Fruit fly (Drosophila melanogaster) whole organism, embryonic: ENCODE data around the gene ast.
A peak's percentile ranks its signal among the peaks of the same experiment; 100 is the strongest.

Experiments used
- Antp ChIP-seq: fragments of 200-800 bp; sonication (Bioruptor generic); optimal IDR thresholded peaks from 3 replicates; lab custom pipeline; 2016; ENCODE audit warnings: missing biosample characterization, missing genetic modification characterization
- Awh ChIP-seq: fragments of 200-800 bp; sonication (Bioruptor generic); IDR thresholded peaks from 2 replicates; pipeline ENCODE4, ENCODE4 v1.3.6; 2022; ENCODE audit warnings: missing biosample characterization, missing genetic modification characterization
- BtbVII ChIP-seq: fragments of 200-800 bp; sonication (Bioruptor generic); optimal IDR thresholded peaks from 3 replicates; lab custom pipeline; 2017; ENCODE audit warnings: missing biosample characterization, mild to moderate bottlenecking, missing genetic modification characterization
- CG1024 ChIP-seq: fragments of 200-800 bp; sonication (Bioruptor generic); IDR thresholded peaks from 2 replicates; pipeline ENCODE4 v1.3.6; 2022; ENCODE audit warnings: missing biosample characterization, missing genetic modification characterization
- CG10431 ChIP-seq: fragments of 200-800 bp; sonication (Bioruptor generic); optimal IDR thresholded peaks from 3 replicates; lab custom pipeline; 2018; ENCODE audit warnings: missing biosample characterization, mild to moderate bottlenecking, missing genetic modification characterization
- CG12155 ChIP-seq: fragments of 200-800 bp; sonication (Bioruptor generic); optimal IDR thresholded peaks from 3 replicates; lab custom pipeline; 2016; ENCODE audit warnings: missing biosample characterization, missing genetic modification characterization
- CG13894 ChIP-seq: fragments of 200-800 bp; sonication (Bioruptor generic); optimal IDR thresholded peaks from 3 replicates; lab custom pipeline; 2018; ENCODE audit warnings: missing biosample characterization, mild to moderate bottlenecking, missing genetic modification characterization, moderate library complexity
- CG14965 ChIP-seq: fragments of 200-800 bp; sonication (Bioruptor generic); optimal IDR thresholded peaks from 2 replicates; lab custom pipeline; 2016; ENCODE audit warnings: missing biosample characterization, missing genetic modification characterization, borderline replicate concordance
- CG1529 ChIP-seq: fragments of 200-800 bp; sonication (Bioruptor generic); optimal IDR thresholded peaks from 3 replicates; lab custom pipeline; 2018; ENCODE audit warnings: missing biosample characterization, missing genetic modification characterization
- CG17385 ChIP-seq: fragments of 200-800 bp; sonication (Bioruptor generic); optimal IDR thresholded peaks from 3 replicates; lab custom pipeline; 2018; ENCODE audit warnings: missing biosample characterization, mild to moderate bottlenecking, missing genetic modification characterization
- CG18619 ChIP-seq: fragments of 200-800 bp; sonication (Bioruptor generic); optimal IDR thresholded peaks from 3 replicates; lab custom pipeline; 2017; ENCODE audit warnings: missing biosample characterization, mild to moderate bottlenecking, missing genetic modification characterization
- CG2678 ChIP-seq: fragments of 200-800 bp; sonication (Bioruptor generic); optimal IDR thresholded peaks from 3 replicates; lab custom pipeline; 2019; ENCODE audit warnings: missing biosample characterization, mild to moderate bottlenecking, missing genetic modification characterization, moderate library complexity
- CG33213 ChIP-seq: fragments of 200-800 bp; sonication (Bioruptor generic); optimal IDR thresholded peaks from 3 replicates; lab custom pipeline; 2016; ENCODE audit warnings: missing biosample characterization, missing genetic modification characterization
- CG3995 ChIP-seq: fragments of 200-800 bp; sonication (Bioruptor generic); optimal IDR thresholded peaks from 3 replicates; lab custom pipeline; 2016; ENCODE audit warnings: missing biosample characterization, missing genetic modification characterization
- CG6175 ChIP-seq: fragments of 200-800 bp; sonication (Bioruptor generic); IDR thresholded peaks from 3 replicates; pipeline ENCODE4 v1.3.6; 2022; ENCODE audit warnings: missing biosample characterization, missing genetic modification characterization
- CG6689 ChIP-seq: fragments of 200-800 bp; sonication (Bioruptor generic); IDR thresholded peaks from 2 replicates; pipeline ENCODE4 v1.3.6; 2022; ENCODE audit warnings: missing biosample characterization, missing genetic modification characterization
- CG6765 ChIP-seq: fragments of 200-800 bp; sonication (Bioruptor generic); optimal IDR thresholded peaks from 3 replicates; lab custom pipeline; 2017; ENCODE audit warnings: missing biosample characterization, mild to moderate bottlenecking, missing genetic modification characterization
- CG6791 ChIP-seq: fragments of 200-800 bp; sonication (Bioruptor generic); IDR thresholded peaks from 3 replicates; pipeline ENCODE4 v1.3.6; 2022; ENCODE audit warnings: missing biosample characterization, missing genetic modification characterization; ENCODE audit not compliant: partially characterized antibody
- CG7839 ChIP-seq: fragments of 200-800 bp; sonication (Bioruptor generic); optimal IDR thresholded peaks from 3 replicates; lab custom pipeline; 2018; ENCODE audit warnings: missing biosample characterization, mild to moderate bottlenecking, missing genetic modification characterization, moderate library complexity
- D19B ChIP-seq: fragments of 200-800 bp; sonication (Bioruptor generic); optimal IDR thresholded peaks from 2 replicates; lab custom pipeline; 2017; ENCODE audit warnings: missing biosample characterization, mild to moderate bottlenecking, missing genetic modification characterization
- Dll ChIP-seq: fragments of 200-800 bp; sonication (Bioruptor generic); IDR thresholded peaks from 4 replicates; pipeline ENCODE4 v1.3.6; 2022; ENCODE audit warnings: missing biosample characterization, missing genetic modification characterization; ENCODE audit not compliant: partially characterized antibody
- Doc2 ChIP-seq: fragments of 200-800 bp; sonication (Bioruptor generic); IDR thresholded peaks from 2 replicates; pipeline ENCODE4 v1.3.6; 2022; ENCODE audit warnings: missing biosample characterization, missing genetic modification characterization
- Dp ChIP-seq: fragments of 200-800 bp; sonication (Bioruptor generic); optimal IDR thresholded peaks from 2 replicates; lab custom pipeline; 2018; ENCODE audit warnings: missing biosample characterization, mild to moderate bottlenecking, missing genetic modification characterization, moderate library complexity
- Gsc ChIP-seq: fragments of 200-800 bp; sonication (Bioruptor generic); IDR thresholded peaks from 2 replicates; pipeline ENCODE4 v1.3.6; 2022; ENCODE audit warnings: missing biosample characterization, missing genetic modification characterization
- HLH54F ChIP-seq: fragments of 200-800 bp; sonication (Bioruptor generic); optimal IDR thresholded peaks from 3 replicates; lab custom pipeline; 2016; ENCODE audit warnings: missing biosample characterization, missing genetic modification characterization
- Hr78 ChIP-seq, 2 experiments: fragments of 200-800 bp in 1 of 2; fragments of >200 bp in 1 of 2; sonication (Bioruptor generic) in 1 of 2; optimal IDR thresholded peaks; 2 replicates each; lab custom pipeline; 2017 to 2019; ENCODE audit warnings: missing biosample characterization in 2 of 2, missing genetic modification characterization in 2 of 2, mild to moderate bottlenecking in 1 of 2, moderate library complexity in 1 of 2
- Lpt ChIP-seq: fragments of >200 bp; optimal IDR thresholded peaks from 2 replicates; lab custom pipeline; 2018; ENCODE audit warnings: missing biosample characterization, missing genetic modification characterization
- MTF-1 ChIP-seq: fragments of 200-800 bp; sonication (Bioruptor generic); optimal IDR thresholded peaks from 2 replicates; lab custom pipeline; 2018; ENCODE audit warnings: missing biosample characterization, mild to moderate bottlenecking, missing genetic modification characterization, borderline replicate concordance
- Mad ChIP-seq: fragments of 200-800 bp; sonication (Bioruptor generic); optimal IDR thresholded peaks from 2 replicates; lab custom pipeline; 2016; ENCODE audit warnings: missing biosample characterization, missing genetic modification characterization
- Mrtf ChIP-seq: fragments of 200-800 bp; sonication (Bioruptor generic); IDR thresholded peaks from 3 replicates; pipeline ENCODE4 v1.3.6; 2022; ENCODE audit warnings: missing biosample characterization, missing genetic modification characterization
- Neu2 ChIP-seq: fragments of 200-800 bp; sonication (Bioruptor generic); optimal IDR thresholded peaks from 3 replicates; lab custom pipeline; 2016; ENCODE audit warnings: missing biosample characterization, missing genetic modification characterization, borderline replicate concordance
- Nf-YC ChIP-seq: fragments of 200-800 bp; optimal IDR thresholded peaks from 3 replicates; lab custom pipeline; 2019; ENCODE audit warnings: missing biosample characterization, mild to moderate bottlenecking, missing genetic modification characterization, moderate library complexity
- Oli ChIP-seq: fragments of 200-800 bp; sonication (Bioruptor generic); optimal IDR thresholded peaks from 2 replicates; lab custom pipeline; 2018; ENCODE audit warnings: missing biosample characterization, mild to moderate bottlenecking, missing genetic modification characterization, moderate library complexity
- Six4 ChIP-seq: fragments of 200-800 bp; sonication (Bioruptor generic); optimal IDR thresholded peaks from 2 replicates; lab custom pipeline; 2016; ENCODE audit warnings: missing biosample characterization, missing genetic modification characterization
- Spps ChIP-seq: fragments of 200-800 bp; sonication (Bioruptor generic); optimal IDR thresholded peaks from 2 replicates; lab custom pipeline; 2018; ENCODE audit warnings: missing biosample characterization, mild to moderate bottlenecking, missing genetic modification characterization
- cato ChIP-seq: fragments of 200-800 bp; sonication (Bioruptor generic); optimal IDR thresholded peaks from 2 replicates; lab custom pipeline; 2016; ENCODE audit warnings: missing biosample characterization, missing genetic modification characterization, borderline replicate concordance
- chinmo ChIP-seq: fragments of 200-800 bp; sonication (Bioruptor generic); IDR thresholded peaks from 4 replicates; pipeline ENCODE4 v1.3.6; 2022; ENCODE audit warnings: missing biosample characterization, missing genetic modification characterization; ENCODE audit not compliant: partially characterized antibody
- exex ChIP-seq: fragments of 200-800 bp; sonication (Bioruptor generic); optimal IDR thresholded peaks from 4 replicates; lab custom pipeline; 2018; ENCODE audit warnings: missing biosample characterization, mild to moderate bottlenecking, missing genetic modification characterization, moderate library complexity
- fd64A ChIP-seq: fragments of 200-800 bp; sonication (Bioruptor generic); optimal IDR thresholded peaks from 3 replicates; lab custom pipeline; 2018; ENCODE audit warnings: missing biosample characterization, mild to moderate bottlenecking, missing genetic modification characterization
- gsb ChIP-seq: fragments of 200-800 bp; sonication (Bioruptor generic); IDR thresholded peaks from 2 replicates; pipeline ENCODE4 v1.3.6; 2022; ENCODE audit warnings: missing biosample characterization, missing genetic modification characterization
- hkb ChIP-seq, 2 experiments: fragments of 200-800 bp in 1 of 2; fragments of >200 bp in 1 of 2; sonication (Bioruptor generic) in 1 of 2; IDR thresholded peaks in 1 of 2; optimal IDR thresholded peaks in 1 of 2; 2 replicates each; pipeline versions ENCODE4 v1.3.6 to Lab custom; 2017 to 2022; ENCODE audit warnings: missing biosample characterization in 1 of 2, missing genetic modification characterization in 1 of 2
- lab ChIP-seq: fragments of 200-800 bp; sonication (Bioruptor generic); optimal IDR thresholded peaks from 3 replicates; lab custom pipeline; 2017; ENCODE audit warnings: missing biosample characterization, missing genetic modification characterization, mild to moderate bottlenecking, moderate library complexity, missing genetic modification reagents
- odd ChIP-seq: fragments of 200-800 bp; sonication (Bioruptor generic); optimal IDR thresholded peaks from 2 replicates; lab custom pipeline; 2017; ENCODE audit warnings: missing biosample characterization, mild to moderate bottlenecking, missing genetic modification characterization
- peb ChIP-seq: fragments of 200-800 bp; sonication (Bioruptor generic); IDR thresholded peaks from 2 replicates; pipeline ENCODE4 v1.3.6; 2022; ENCODE audit warnings: missing biosample characterization, missing genetic modification characterization
- run ChIP-seq: fragments of 200-800 bp; sonication (Bioruptor generic); optimal IDR thresholded peaks from 3 replicates; lab custom pipeline; 2018; ENCODE audit warnings: missing biosample characterization, mild to moderate bottlenecking, missing genetic modification characterization
- sens ChIP-seq: fragments of 200-800 bp; sonication (Bioruptor generic); peaks from one replicate; lab custom pipeline; 2016; ENCODE audit warnings: missing biosample characterization, missing genetic modification characterization
- sima ChIP-seq: fragments of 200-800 bp; sonication (Bioruptor generic); optimal IDR thresholded peaks from 2 replicates; lab custom pipeline; 2016; ENCODE audit warnings: missing biosample characterization, missing genetic modification characterization
- sug ChIP-seq: fragments of 200-800 bp; optimal IDR thresholded peaks from 2 replicates; lab custom pipeline; 2019; ENCODE audit warnings: missing biosample characterization, mild to moderate bottlenecking, missing genetic modification characterization, moderate library complexity
- wek ChIP-seq: fragments of 200-800 bp; sonication (Bioruptor generic); optimal IDR thresholded peaks from 3 replicates; lab custom pipeline; 2018; ENCODE audit warnings: missing biosample characterization, mild to moderate bottlenecking, missing genetic modification characterization, moderate library complexity
- zfh1 ChIP-seq: fragments of 200-800 bp; sonication (Bioruptor generic); IDR thresholded peaks from 3 replicates; pipeline ENCODE4 v1.3.6; 2022; ENCODE audit warnings: missing biosample characterization, missing genetic modification characterization

ast gene

dm6 chr2L:1123078-1123818, 45.5 kb downstream of the ast start (continued):
- TF ChIP-seq CG12155 (GFP tag; lab: Kevin White, UChicago) (no peak), HLH54F (GFP tag; lab: Kevin White, UChicago) (no peak), exex (peak; percentile 14), CG6689 (GFP tag; lab: Robert Waterston, UW) (no peak), Hr78 (GFP tag; optimal IDR thresholded peaks at IDR 0.05; lab: Kevin White, UChicago) (no peak), BtbVII (GFP tag; lab: Kevin White, UChicago) (peak; percentile 33), Gsc (no peak), Oli (tag; lab: Kevin White, UChicago) (no peak), odd (GFP tag; lab: Kevin White, UChicago) (peak; percentile 20), hkb (optimal IDR thresholded peaks at IDR 0.05; lab: Kevin White, UChicago) (no peak), hkb (GFP tag; IDR thresholded peaks at IDR 0.05; lab: Robert Waterston, UW) (no peak), gsb (GFP tag; lab: Robert Waterston, UW) (no peak), CG17385 (GFP tag; lab: Kevin White, UChicago) (peak; percentile 20), Mad (GFP tag; lab: Kevin White, UChicago) (no peak), MTF-1 (GFP tag; lab: Kevin White, UChicago) (peak; percentile 66), run (peak; percentile 5), CG6175 (no peak), sima (GFP tag; lab: Kevin White, UChicago) (no peak), Nf-YC (no peak), Spps (tag; lab: Kevin White, UChicago) (peak; percentile 48), CG18619 (GFP tag; lab: Kevin White, UChicago) (peak; percentile 20), zfh1 (peak; percentile 46; the same call in 1 of the 3 replicates), Dll (GFP tag; lab: Robert Waterston, UW) (no peak), CG1024 (GFP tag; lab: Robert Waterston, UW) (no peak), CG7839 (peak; percentile 37), CG6791 (no peak), CG1529 (peak; percentile 64), Antp (GFP tag; lab: Kevin White, UChicago) (no peak), cato (GFP tag; lab: Kevin White, UChicago) (no peak), Lpt (GFP tag; lab: Kevin White, UChicago) (no peak), Neu2 (GFP tag; lab: Kevin White, UChicago) (no peak), sens (GFP tag; lab: Kevin White, UChicago) (peak; percentile 88), D19B (GFP tag; lab: Kevin White, UChicago) (no peak), CG2678 (tag; lab: Kevin White, UChicago) (peak; percentile 72), CG6765 (GFP tag; lab: Kevin White, UChicago) (no peak)
- TF ChIP-seq, all 482 proteins: peak for 127

- TF ChIP-seq CG33213 (GFP tag; lab: Kevin White, UChicago) (no peak), CG14965 (GFP tag; lab: Kevin White, UChicago) (no peak), wek (no peak), peb (GFP tag; lab: Robert Waterston, UW) (no peak), Six4 (GFP tag; lab: Kevin White, UChicago) (no peak), CG7839 (no peak), Awh (GFP tag; lab: Robert Waterston, UW) (no peak), CG13894 (tag; lab: Kevin White, UChicago) (no peak), lab (GFP tag; lab: Kevin White, UChicago) (no peak), CG3995 (GFP tag; lab: Kevin White, UChicago) (no peak), Dp (GFP tag; lab: Kevin White, UChicago) (no peak), chinmo (GFP tag; lab: Robert Waterston, UW) (0 out of 4 replicates have a peak, but pooled peaks have one; percentile 6), Doc2 (no peak), Mrtf (GFP tag; lab: Robert Waterston, UW) (no peak), sug (no peak), CG10431 (no peak), fd64A (GFP tag; lab: Kevin White, UChicago) (no peak)
Measured at dm6 chr2L:1124265-1124664, 46.5 kb downstream of the ast start.
